Worm (Caenorhabditis elegans): Measurements from ENCODE around the gene col-147.

DNA sequence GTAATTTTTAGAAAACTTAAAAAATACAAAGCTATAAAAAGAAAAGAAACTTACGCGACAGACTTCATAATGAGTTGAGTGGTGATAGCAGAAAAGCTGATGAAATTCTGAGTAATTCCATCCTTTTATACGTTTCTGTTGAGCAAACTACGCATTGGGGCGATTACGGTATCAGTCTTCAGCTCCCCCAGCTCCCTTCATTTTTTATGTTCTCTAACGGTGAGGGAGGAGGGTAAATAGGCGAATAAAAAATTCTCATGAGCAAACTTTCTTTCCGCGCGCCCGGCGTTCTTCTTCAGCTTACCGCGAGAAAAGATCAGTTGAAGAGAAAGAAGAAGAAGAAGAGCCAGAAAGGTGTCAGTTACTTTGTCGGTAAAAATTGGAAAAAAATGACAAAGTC, 14.2 kb downstream of the col-147 start, which contains the start of gene idpc-7:
- no peak for TF ChIP-seq ahr-1 (tag; optimal IDR thresholded peaks at IDR 0.05)
- no peak for TF ChIP-seq ceh-24 (tag; optimal IDR thresholded peaks at IDR 0.05)
- no peak for TF ChIP-seq pqm-1 (tag; optimal IDR thresholded peaks at IDR 0.05)
- no peak for TF ChIP-seq unc-86 (tag; optimal IDR thresholded peaks at IDR 0.05)
- no peak for TF ChIP-seq pha-4 (tag; optimal IDR thresholded peaks at IDR 0.05)
- no peak for TF ChIP-seq elt-2 (tag; optimal IDR thresholded peaks at IDR 0.05)
- TF ChIP-seq nhr-11 (tag; optimal IDR thresholded peaks at IDR 0.05): no peak
- TF ChIP-seq hlh-13 (GFP tag; optimal IDR thresholded peaks at IDR 0.05): no peak
- no peak for TF ChIP-seq K09A11.1 (tag; optimal IDR thresholded peaks at IDR 0.05; ENCODE audit: insufficient read depth)
- no peak for TF ChIP-seq syd-9 (tag; optimal IDR thresholded peaks at IDR 0.05)
- TF ChIP-seq dmd-4 (tag; optimal IDR thresholded peaks at IDR 0.05; ENCODE audit: borderline replicate concordance): no peak

Measured in whole organism, late embryonic.